Fruit fly (Drosophila melanogaster) whole organism, embryonic: ENCODE measurements around the gene Ocrl.

ENCODE experiments used
- Asciz ChIP-seq: fragments of 200-800 bp; sonication (Bioruptor generic); optimal IDR thresholded peaks from 2 replicates; lab custom pipeline; 2017; ENCODE audit warnings: missing biosample characterization, mild to moderate bottlenecking, missing genetic modification characterization, missing genetic modification reagents
- Atf6 ChIP-seq: fragments of 200-800 bp; sonication (Bioruptor generic); IDR thresholded peaks from 2 replicates; pipeline ENCODE4 v1.3.6; 2022; ENCODE audit warnings: missing biosample characterization, missing genetic modification characterization
- CG11398 ChIP-seq: fragments of 200-800 bp; sonication (Bioruptor generic); optimal IDR thresholded peaks from 2 replicates; lab custom pipeline; 2016; ENCODE audit warnings: missing biosample characterization, missing genetic modification characterization
- CG12299 ChIP-seq: fragments of 200-800 bp; sonication (Bioruptor generic); optimal IDR thresholded peaks from 2 replicates; lab custom pipeline; 2018; ENCODE audit warnings: missing biosample characterization, mild to moderate bottlenecking, missing genetic modification characterization
- CG12659 ChIP-seq: fragments of 200-800 bp; sonication (Bioruptor generic); optimal IDR thresholded peaks from 3 replicates; lab custom pipeline; 2017; ENCODE audit warnings: mild to moderate bottlenecking, missing biosample characterization, missing genetic modification reagents, missing genetic modification characterization
- CG13624 ChIP-seq: fragments of 200-800 bp; sonication (Bioruptor generic); optimal IDR thresholded peaks from 2 replicates; lab custom pipeline; 2016; ENCODE audit warnings: missing biosample characterization, missing genetic modification characterization
- CG14441 ChIP-seq: fragments of 200-800 bp; sonication (Bioruptor generic); IDR thresholded peaks from 2 replicates; pipeline ENCODE4 v1.3.6; 2022; ENCODE audit warnings: missing biosample characterization, missing genetic modification characterization
- CG17361 ChIP-seq: fragments of 200-800 bp; sonication (Bioruptor generic); IDR thresholded peaks from 3 replicates; pipeline ENCODE4 v1.3.6; 2022; ENCODE audit warnings: missing biosample characterization, missing genetic modification characterization
- CG30403 ChIP-seq: fragments of 200-800 bp; sonication (Bioruptor generic); optimal IDR thresholded peaks from 3 replicates; lab custom pipeline; 2016; ENCODE audit warnings: missing biosample characterization, missing genetic modification characterization
- CG4404 ChIP-seq: fragments of 200-800 bp; sonication (Bioruptor generic); IDR thresholded peaks from 2 replicates; pipeline ENCODE4 v1.3.6; 2022; ENCODE audit warnings: missing biosample characterization, missing genetic modification characterization
- CG4617 ChIP-seq: fragments of 200-800 bp; sonication (Bioruptor generic); optimal IDR thresholded peaks from 3 replicates; lab custom pipeline; 2016; ENCODE audit warnings: missing biosample characterization, missing genetic modification characterization, borderline replicate concordance
- CG4707 ChIP-seq: fragments of 200-800 bp; sonication (Bioruptor generic); optimal IDR thresholded peaks from 2 replicates; lab custom pipeline; 2018; ENCODE audit warnings: missing biosample characterization, mild to moderate bottlenecking, missing genetic modification characterization, moderate library complexity
- CG9215 ChIP-seq: fragments of 200-800 bp; sonication (Bioruptor generic); IDR thresholded peaks from 2 replicates; pipeline ENCODE4 v1.3.6; 2022; ENCODE audit warnings: missing biosample characterization, missing genetic modification characterization
- CkIIα-i1 ChIP-seq: fragments of 200-800 bp; sonication (Bioruptor generic); IDR thresholded peaks from 2 replicates; pipeline ENCODE4 v1.3.6; 2022; ENCODE audit warnings: missing biosample characterization, missing genetic modification characterization
- D19A ChIP-seq: fragments of 200-800 bp; optimal IDR thresholded peaks from 3 replicates; lab custom pipeline; 2019; ENCODE audit warnings: missing biosample characterization, mild to moderate bottlenecking, missing genetic modification characterization, moderate library complexity
- Deaf1 ChIP-seq: fragments of 200-800 bp; optimal IDR thresholded peaks from 3 replicates; lab custom pipeline; 2019; ENCODE audit warnings: missing biosample characterization, mild to moderate bottlenecking, missing genetic modification characterization, moderate library complexity
- Dip3 ChIP-seq: fragments of 200-800 bp; sonication (Bioruptor generic); optimal IDR thresholded peaks from 3 replicates; lab custom pipeline; 2016; ENCODE audit warnings: missing biosample characterization, missing genetic modification characterization
- Dll ChIP-seq: fragments of 200-800 bp; sonication (Bioruptor generic); IDR thresholded peaks from 4 replicates; pipeline ENCODE4 v1.3.6; 2022; ENCODE audit warnings: missing biosample characterization, missing genetic modification characterization; ENCODE audit not compliant: partially characterized antibody
- E2f2 ChIP-seq: fragments of 200-800 bp; sonication (Bioruptor generic); IDR thresholded peaks from 2 replicates; pipeline ENCODE4 v1.3.6; 2022; ENCODE audit warnings: missing biosample characterization, missing genetic modification characterization
- Ets97D ChIP-seq: fragments of 200-800 bp; sonication (Bioruptor generic); optimal IDR thresholded peaks from 3 replicates; lab custom pipeline; 2016; ENCODE audit warnings: missing biosample characterization, missing genetic modification characterization
- Fer3 ChIP-seq: fragments of 200-800 bp; sonication (Bioruptor generic); optimal IDR thresholded peaks from 2 replicates; lab custom pipeline; 2018; ENCODE audit warnings: missing biosample characterization, mild to moderate bottlenecking, missing genetic modification characterization, moderate library complexity
- Med ChIP-seq: fragments of 200-800 bp; sonication (Bioruptor generic); peaks from one replicate; lab custom pipeline; 2016; ENCODE audit warnings: missing biosample characterization, missing genetic modification characterization, mild to moderate bottlenecking, inconsistent platforms, moderate library complexity
- PHDP ChIP-seq: fragments of 200-800 bp; sonication (Bioruptor generic); optimal IDR thresholded peaks from 3 replicates; lab custom pipeline; 2018; ENCODE audit warnings: missing biosample characterization, mild to moderate bottlenecking, missing genetic modification characterization, moderate library complexity
- Sry-δ ChIP-seq: fragments of 200-800 bp; sonication (Bioruptor generic); optimal IDR thresholded peaks from 2 replicates; lab custom pipeline; 2016; ENCODE audit warnings: missing biosample characterization, missing genetic modification characterization
- Xbp1 ChIP-seq: fragments of 200-800 bp; sonication (Bioruptor generic); optimal IDR thresholded peaks from 3 replicates; lab custom pipeline; 2016; ENCODE audit warnings: missing biosample characterization, mild to moderate bottlenecking, missing genetic modification characterization
- caup ChIP-seq: fragments of 200-800 bp; sonication (Bioruptor generic); optimal IDR thresholded peaks from 3 replicates; lab custom pipeline; 2017; ENCODE audit warnings: missing biosample characterization, mild to moderate bottlenecking, missing genetic modification characterization, moderate library complexity; ENCODE audit not compliant: severe bottlenecking
- croc ChIP-seq: fragments of 200-800 bp; sonication (Bioruptor generic); conservative IDR thresholded peaks from 3 replicates; pipeline ENCODE4 v1.3.6; 2022; ENCODE audit warnings: missing biosample characterization, missing genetic modification characterization
- crol ChIP-seq: fragments of 200-800 bp; sonication (Bioruptor generic); IDR thresholded peaks from 2 replicates; pipeline ENCODE4 v1.3.6; 2022; ENCODE audit warnings: missing biosample characterization, missing genetic modification characterization
- crp ChIP-seq, 2 experiments: fragments of 200-800 bp; sonication (Bioruptor generic); optimal IDR thresholded peaks; 2 replicates in 1 of 2; 3 replicates in 1 of 2; lab custom pipeline; 2017; ENCODE audit warnings: missing biosample characterization in 2 of 2, missing genetic modification characterization in 2 of 2, mild to moderate bottlenecking in 1 of 2, moderate library complexity in 1 of 2
- gcm2 ChIP-seq: fragments of 200-800 bp; sonication (Bioruptor generic); optimal IDR thresholded peaks from 2 replicates; lab custom pipeline; 2016; ENCODE audit warnings: missing biosample characterization, missing genetic modification characterization
- grau ChIP-seq: fragments of 200-800 bp; optimal IDR thresholded peaks from 3 replicates; lab custom pipeline; 2019; ENCODE audit warnings: missing biosample characterization, mild to moderate bottlenecking, missing genetic modification characterization, moderate library complexity
- her ChIP-seq: fragments of 200-800 bp; sonication (Bioruptor generic); optimal IDR thresholded peaks from 2 replicates; lab custom pipeline; 2016; ENCODE audit warnings: missing biosample characterization, missing genetic modification characterization
- hkb ChIP-seq, 2 experiments: fragments of 200-800 bp in 1 of 2; fragments of >200 bp in 1 of 2; sonication (Bioruptor generic) in 1 of 2; IDR thresholded peaks in 1 of 2; optimal IDR thresholded peaks in 1 of 2; 2 replicates each; pipeline versions ENCODE4 v1.3.6 to Lab custom; 2017 to 2022; ENCODE audit warnings: missing biosample characterization in 1 of 2, missing genetic modification characterization in 1 of 2
- kni ChIP-seq: fragments of 200-800 bp; sonication (Bioruptor generic); optimal IDR thresholded peaks from 3 replicates; lab custom pipeline; 2017; ENCODE audit warnings: mild to moderate bottlenecking, missing biosample characterization, missing genetic modification reagents, missing genetic modification characterization
- lab ChIP-seq: fragments of 200-800 bp; sonication (Bioruptor generic); optimal IDR thresholded peaks from 3 replicates; lab custom pipeline; 2017; ENCODE audit warnings: missing biosample characterization, missing genetic modification characterization, mild to moderate bottlenecking, moderate library complexity, missing genetic modification reagents
- lilli ChIP-seq: fragments of 200-800 bp; sonication (Bioruptor generic); optimal IDR thresholded peaks from 3 replicates; lab custom pipeline; 2016; ENCODE audit warnings: missing biosample characterization, missing genetic modification characterization
- lola ChIP-seq, 3 experiments: fragments of >200 bp in 2 of 3; fragments of 200-800 bp in 1 of 3; sonication (Bioruptor generic) in 1 of 3; optimal IDR thresholded peaks; 2 replicates each; lab custom pipeline; 2017 to 2019; ENCODE audit warnings: missing biosample characterization in 3 of 3, missing genetic modification characterization in 3 of 3, mild to moderate bottlenecking in 1 of 3, moderate library complexity in 1 of 3
- nau ChIP-seq: fragments of 200-800 bp; sonication (Bioruptor generic); optimal IDR thresholded peaks from 3 replicates; lab custom pipeline; 2017; ENCODE audit warnings: missing biosample characterization, mild to moderate bottlenecking, missing genetic modification characterization, missing genetic modification reagents
- p53 ChIP-seq: fragments of 200-800 bp; sonication (Bioruptor generic); optimal IDR thresholded peaks from 2 replicates; lab custom pipeline; 2016; ENCODE audit warnings: missing biosample characterization, missing genetic modification characterization
- pan ChIP-seq, 4 experiments: fragments of >200 bp in 3 of 4; fragments of 200-800 bp in 1 of 4; sonication (Bioruptor generic) in 1 of 4; optimal IDR thresholded peaks in 3 of 4; IDR thresholded peaks in 1 of 4; 2 replicates each; pipeline versions ENCODE4 v1.3.6 to Lab custom; 2017 to 2022; ENCODE audit warnings: missing biosample characterization in 2 of 4, missing genetic modification characterization in 2 of 4, mixed read lengths in 1 of 4
- pros ChIP-seq: fragments of 200-800 bp; sonication (Bioruptor generic); optimal IDR thresholded peaks from 3 replicates; lab custom pipeline; 2019; ENCODE audit warnings: missing biosample characterization, mild to moderate bottlenecking, missing genetic modification characterization, moderate library complexity
- pzg ChIP-seq: fragments of 200-800 bp; sonication (Bioruptor generic); optimal IDR thresholded peaks from 3 replicates; lab custom pipeline; 2018; ENCODE audit warnings: missing biosample characterization, mild to moderate bottlenecking, missing genetic modification characterization, moderate library complexity
- row ChIP-seq: fragments of 200-800 bp; sonication (Bioruptor generic); IDR thresholded peaks from 3 replicates; pipeline ENCODE4 v1.3.6; 2022; ENCODE audit warnings: missing biosample characterization, missing genetic modification characterization
- slp2 ChIP-seq: fragments of 200-800 bp; sonication (Bioruptor generic); optimal IDR thresholded peaks from 2 replicates; lab custom pipeline; 2016; ENCODE audit warnings: missing biosample characterization, missing genetic modification characterization
- sob ChIP-seq: fragments of 200-800 bp; sonication (Bioruptor generic); IDR thresholded peaks from 2 replicates; pipeline ENCODE4 v1.3.6; 2022; ENCODE audit warnings: missing biosample characterization, missing genetic modification characterization
- unc-4 ChIP-seq: fragments of 200-800 bp; sonication (Bioruptor generic); IDR thresholded peaks from 2 replicates; pipeline ENCODE4 v1.3.6; 2022; ENCODE audit warnings: missing biosample characterization, missing genetic modification characterization; ENCODE audit not compliant: partially characterized antibody

Gene Ocrl

DNA sequence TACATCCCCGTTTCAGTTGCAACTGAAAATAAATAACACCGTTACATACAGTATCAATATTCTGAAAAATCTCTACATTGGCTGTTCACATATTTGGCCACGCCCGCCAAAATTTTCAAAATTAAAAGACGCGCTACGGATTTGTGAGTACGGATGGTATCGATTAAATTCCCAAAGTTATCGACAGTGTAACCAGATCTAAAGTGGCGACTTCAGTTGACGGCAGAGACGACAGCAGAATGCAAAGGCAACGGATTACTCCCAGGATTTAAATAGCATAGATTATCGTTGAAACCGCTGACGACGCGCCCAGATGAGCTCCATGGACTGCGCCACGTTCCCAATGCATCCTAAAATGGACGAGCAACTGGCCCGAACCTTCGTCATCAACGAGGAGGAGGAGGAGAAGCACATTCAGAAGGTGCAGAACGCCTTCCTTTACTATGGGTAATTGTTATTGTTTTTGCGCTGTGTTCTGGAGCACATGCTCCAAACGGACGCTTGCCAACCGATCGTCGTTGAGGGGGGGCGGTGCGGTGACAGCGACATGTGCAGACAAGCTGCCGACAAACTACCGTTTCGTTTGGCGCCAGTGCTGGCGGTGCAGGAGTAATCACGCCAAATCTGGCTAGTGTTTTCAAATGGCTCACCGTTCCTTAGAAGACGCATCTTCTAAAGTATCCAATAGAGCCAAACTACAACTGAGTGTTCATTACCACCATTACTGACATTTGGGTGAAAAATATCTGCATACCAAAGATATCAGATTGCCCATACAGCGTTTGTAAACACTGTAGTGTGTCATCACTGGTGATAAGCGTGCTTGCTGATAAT lies 4.9 kb downstream of the Ocrl start, which contains the start of gene CG11596 (continued):
- TF ChIP-seq pzg (GFP tag; lab: Kevin White, UChicago) (peak; percentile 65), E2f2 (GFP tag; lab: Robert Waterston, UW) (peak; percentile 91), crp (GFP tag; optimal IDR thresholded peaks at IDR 0.05; lab: Kevin White, UChicago) (no peak), p53 (peak; percentile 84), CG12299 (tag; lab: Kevin White, UChicago) (no peak), Dll (GFP tag; lab: Robert Waterston, UW) (0 out of 4 replicates have a peak, but pooled peaks have one; percentile 15), D19A (tag; lab: Kevin White, UChicago) (no peak), sob (GFP tag; lab: Robert Waterston, UW) (no peak), CG11398 (GFP tag; lab: Kevin White, UChicago) (no peak), gcm2 (no peak), Deaf1 (peak; percentile 14), her (GFP tag; lab: Kevin White, UChicago) (peak; percentile 99), nau (GFP tag; lab: Kevin White, UChicago) (no peak), unc-4 (GFP tag; lab: Robert Waterston, UW) (peak; percentile 35; the same call in 1 of the 2 replicates), CG17361 (0 out of 3 replicates have a peak, but pooled peaks have one; percentile 28), CG12659 (peak; percentile 23), CG4617 (GFP tag; lab: Kevin White, UChicago) (peak; percentile 75), crol (GFP tag; lab: Robert Waterston, UW) (peak; percentile 73), lab (GFP tag; lab: Kevin White, UChicago) (peak; percentile 26), CG4404 (GFP tag; lab: Robert Waterston, UW) (no peak), Dip3 (no peak), hkb (optimal IDR thresholded peaks at IDR 0.05; lab: Kevin White, UChicago) (no peak), hkb (GFP tag; IDR thresholded peaks at IDR 0.05; lab: Robert Waterston, UW) (0 out of 2 replicates have a peak, but pooled peaks have one; percentile 26), caup (no peak), Atf6 (GFP tag; lab: Robert Waterston, UW) (no peak), row (GFP tag; lab: Robert Waterston, UW) (peak; percentile 72), croc (GFP tag; lab: Robert Waterston, UW) (no peak), pan (optimal IDR thresholded peaks at IDR 0.05; lab: Kevin White, UChicago) (no peak), pan (GFP tag; optimal IDR thresholded peaks at IDR 0.05 in 1 of 2, IDR thresholded peaks at IDR 0.05 in 1 of 2) (no peak), CG30403 (GFP tag; lab: Kevin White, UChicago) (peak; percentile 13), CG13624 (GFP tag; lab: Kevin White, UChicago) (no peak), CG9215 (GFP tag; lab: Robert Waterston, UW) (peak; percentile 28; the same call in 1 of the 2 replicates), slp2 (GFP tag; lab: Kevin White, UChicago) (no peak), CG4707 (GFP tag; lab: Kevin White, UChicago) (no peak), Fer3 (tag; lab: Kevin White, UChicago) (peak; percentile 9), CkIIα-i1 (GFP tag; lab: Robert Waterston, UW) (no peak), PHDP (tag; lab: Kevin White, UChicago) (peak; percentile 1), Ets97D (peak; percentile 7), Med (GFP tag; lab: Kevin White, UChicago) (peak; percentile 72), lola (GFP tag; optimal IDR thresholded peaks at IDR 0.05; lab: Kevin White, UChicago) (no peak), pros (no peak), Xbp1 (GFP tag; lab: Kevin White, UChicago) (no peak), CG14441 (GFP tag; lab: Robert Waterston, UW) (no peak), kni (GFP tag; lab: Kevin White, UChicago) (no peak), Sry-δ (GFP tag; lab: Kevin White, UChicago) (peak; percentile 34), Asciz (GFP tag; lab: Kevin White, UChicago) (no peak), grau (peak; percentile 12), lilli (peak; percentile 4)
